Worm (Caenorhabditis elegans) whole organism, L1 larva: ENCODE data around the gene Y97E10AR.1.

Source experiments
- alr-1 ChIP-seq: fragments of 200-800 bp; sonication (Bioruptor generic); optimal IDR thresholded peaks from 2 replicates; lab custom pipeline; 2018; ENCODE audit warnings: borderline replicate concordance, mild to moderate bottlenecking, missing genetic modification characterization, missing compliant biosample characterization
- aly-2 ChIP-seq: fragments of 150-350 bp; optimal IDR thresholded peaks from 2 replicates; lab custom pipeline; 2014; ENCODE audit warnings: missing biosample characterization, missing genetic modification characterization
- elt-2 ChIP-seq: sonication (generic microtip); optimal IDR thresholded peaks from 2 replicates; lab custom pipeline; 2016; ENCODE audit warnings: missing genetic modification characterization, mild to moderate bottlenecking, inconsistent platforms, missing compliant biosample characterization, missing genetic modification reagents
- isw-1 ChIP-seq: fragments of 200-800 bp; sonication (Bioruptor generic); IDR thresholded peaks from 2 replicates; pipeline ENCODE4 v1.3.6; 2022; ENCODE audit warnings: missing genetic modification characterization, missing compliant biosample characterization
- mdl-1 ChIP-seq, 2 experiments: fragments of 150-350 bp; optimal IDR thresholded peaks; 2 replicates each; lab custom pipeline; 2014 to 2017; ENCODE audit warnings: missing biosample characterization in 2 of 2, missing genetic modification characterization in 2 of 2, inconsistent platforms in 1 of 2
- nhr-12 ChIP-seq: sonication (generic microtip); optimal IDR thresholded peaks from 2 replicates; lab custom pipeline; 2017; ENCODE audit warnings: missing biosample characterization, missing genetic modification characterization
- skn-1 ChIP-seq: fragments of 150-350 bp; optimal IDR thresholded peaks from 2 replicates; lab custom pipeline; 2014; ENCODE audit warnings: missing biosample characterization, missing genetic modification characterization
- sup-37 ChIP-seq: fragments of 200-800 bp; sonication (Bioruptor generic); optimal IDR thresholded peaks from 2 replicates; lab custom pipeline; 2018; ENCODE audit warnings: mild to moderate bottlenecking, missing genetic modification characterization, missing compliant biosample characterization
- tbx-2 ChIP-seq: sonication (generic microtip); optimal IDR thresholded peaks from 2 replicates; lab custom pipeline; 2016; ENCODE audit warnings: missing genetic modification characterization, missing compliant biosample characterization
- xbp-1 ChIP-seq: sonication (generic microtip); optimal IDR thresholded peaks from 2 replicates; lab custom pipeline; 2016; ENCODE audit warnings: missing genetic modification characterization, missing compliant biosample characterization
- ztf-11 ChIP-seq, 2 experiments: sonication (generic microtip); optimal IDR thresholded peaks; 2 replicates each; lab custom pipeline; 2016 to 2017; ENCODE audit warnings: missing genetic modification characterization in 2 of 2, missing biosample characterization in 1 of 2, missing compliant biosample characterization in 1 of 2

ce11 chrV:8040247-8041084 is 39.2 kb downstream of the Y97E10AR.1 start:
- TF ChIP-seq xbp-1, result no peak
- no peak for TF ChIP-seq mdl-1 (tag; optimal IDR thresholded peaks at IDR 0.05; lab: Kevin White, UChicago)
- no peak for TF ChIP-seq aly-2 (tag; lab: Kevin White, UChicago)
- peak; percentile 30 for TF ChIP-seq tbx-2
- no peak for TF ChIP-seq skn-1 (tag; lab: Kevin White, UChicago)
- TF ChIP-seq nhr-12 (tag; lab: Kevin White, UChicago), result no peak
- no peak for TF ChIP-seq alr-1
- TF ChIP-seq elt-2 (tag; lab: Kevin White, UChicago), result no peak
- TF ChIP-seq sup-37 (GFP tag; lab: Kevin White, UChicago), result no peak
- no peak for TF ChIP-seq ztf-11 (tag; optimal IDR thresholded peaks at IDR 0.05; lab: Kevin White, UChicago)
- TF ChIP-seq isw-1 (GFP tag; lab: Robert Waterston, UW), result no peak
